Fruit fly (Drosophila melanogaster) whole organism, prepupa: Measurements from ENCODE around the gene CG9107.

Experiments
- CG32006 ChIP-seq: fragments of 200-800 bp; sonication (Bioruptor generic); optimal IDR thresholded peaks from 3 replicates; lab custom pipeline; 2017; ENCODE audit warnings: missing biosample characterization, mild to moderate bottlenecking, missing genetic modification characterization
- acj6 ChIP-seq: fragments of 200-800 bp; sonication (Bioruptor generic); optimal IDR thresholded peaks from 3 replicates; lab custom pipeline; 2016; ENCODE audit warnings: missing biosample characterization, missing genetic modification characterization
- pdm3 ChIP-seq: fragments of 200-800 bp; sonication (Bioruptor generic); optimal IDR thresholded peaks from 3 replicates; lab custom pipeline; 2016; ENCODE audit warnings: missing biosample characterization, missing genetic modification characterization
- svp ChIP-seq: fragments of 200-800 bp; sonication (Bioruptor generic); peaks from one replicate; lab custom pipeline; 2016; ENCODE audit warnings: missing biosample characterization, missing genetic modification characterization

DNA sequence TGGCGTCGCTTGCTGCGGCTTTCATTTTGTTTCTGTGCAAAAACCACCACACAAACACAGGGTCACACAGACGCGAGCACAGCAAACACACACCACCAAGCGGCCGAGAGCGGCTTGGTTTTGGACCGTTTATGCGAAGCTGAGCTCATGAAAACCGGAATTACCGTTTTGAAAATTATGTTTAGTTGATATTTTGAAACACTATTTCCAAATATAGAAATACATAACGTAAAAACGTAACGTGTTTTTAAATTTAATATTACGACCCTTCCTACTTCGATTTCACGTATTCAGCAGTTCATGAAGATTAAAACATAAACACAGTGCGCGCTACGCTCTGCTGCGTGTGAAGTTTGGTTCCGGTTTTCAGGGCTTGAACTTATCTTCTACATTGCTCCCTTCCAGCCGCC lies 26.9 kb upstream of the CG9107 start:
- peak; percentile 98 for TF ChIP-seq svp (GFP tag; lab: Kevin White, UChicago)
- peak; percentile 97 for TF ChIP-seq CG32006 (GFP tag; lab: Kevin White, UChicago)
- TF ChIP-seq acj6 (GFP tag; lab: Kevin White, UChicago): peak; percentile 94
- TF ChIP-seq pdm3: peak; percentile 96
